Fruit fly (Drosophila melanogaster) whole organism, embryonic: ENCODE results near the gene Chd1.
A peak's percentile ranks its signal among the peaks of the same experiment; 100 is the strongest.

Experiments
- Aef1 ChIP-seq: fragments of 200-800 bp; sonication (Bioruptor generic); IDR thresholded peaks from 3 replicates; pipeline ENCODE4 v1.3.6; 2022; ENCODE audit warnings: missing biosample characterization, missing genetic modification characterization
- Awh ChIP-seq: fragments of 200-800 bp; sonication (Bioruptor generic); IDR thresholded peaks from 2 replicates; pipeline ENCODE4, ENCODE4 v1.3.6; 2022; ENCODE audit warnings: missing biosample characterization, missing genetic modification characterization
- Bgb ChIP-seq: fragments of 200-800 bp; sonication (Bioruptor generic); IDR thresholded peaks from 2 replicates; pipeline ENCODE4 v1.3.6; 2022; ENCODE audit warnings: missing biosample characterization, missing genetic modification characterization; ENCODE audit not compliant: partially characterized antibody
- CG10267 ChIP-seq: fragments of 200-800 bp; sonication (Bioruptor generic); optimal IDR thresholded peaks from 2 replicates; lab custom pipeline; 2018; ENCODE audit warnings: missing biosample characterization, mild to moderate bottlenecking, missing genetic modification characterization, moderate library complexity
- CG10431 ChIP-seq: fragments of 200-800 bp; sonication (Bioruptor generic); optimal IDR thresholded peaks from 3 replicates; lab custom pipeline; 2018; ENCODE audit warnings: missing biosample characterization, mild to moderate bottlenecking, missing genetic modification characterization
- CG12659 ChIP-seq: fragments of 200-800 bp; sonication (Bioruptor generic); optimal IDR thresholded peaks from 3 replicates; lab custom pipeline; 2017; ENCODE audit warnings: mild to moderate bottlenecking, missing biosample characterization, missing genetic modification reagents, missing genetic modification characterization
- CG13287 ChIP-seq: fragments of 200-800 bp; sonication (Bioruptor generic); IDR thresholded peaks from 2 replicates; pipeline ENCODE4 v1.3.6; 2022; ENCODE audit warnings: missing biosample characterization, missing genetic modification characterization; ENCODE audit not compliant: partially characterized antibody
- CG14710 ChIP-seq: fragments of 200-800 bp; sonication (Bioruptor generic); optimal IDR thresholded peaks from 3 replicates; lab custom pipeline; 2019; ENCODE audit warnings: missing biosample characterization, mild to moderate bottlenecking, missing genetic modification characterization, moderate library complexity
- CG15514 ChIP-seq: fragments of 200-800 bp; sonication (Bioruptor generic); optimal IDR thresholded peaks from 3 replicates; lab custom pipeline; 2017; ENCODE audit warnings: missing biosample characterization, missing genetic modification characterization, mild to moderate bottlenecking, moderate library complexity, missing genetic modification reagents
- CG17385 ChIP-seq: fragments of 200-800 bp; sonication (Bioruptor generic); optimal IDR thresholded peaks from 3 replicates; lab custom pipeline; 2018; ENCODE audit warnings: missing biosample characterization, mild to moderate bottlenecking, missing genetic modification characterization
- CG2116 ChIP-seq: fragments of 200-800 bp; sonication (Bioruptor generic); optimal IDR thresholded peaks from 3 replicates; lab custom pipeline; 2018; ENCODE audit warnings: missing biosample characterization, mild to moderate bottlenecking, missing genetic modification characterization
- CG32532 ChIP-seq: fragments of 200-800 bp; sonication (Bioruptor generic); IDR thresholded peaks from 2 replicates; pipeline ENCODE4 v1.3.6; 2022; ENCODE audit warnings: missing biosample characterization, missing genetic modification characterization
- CG33557 ChIP-seq: fragments of 200-800 bp; sonication (Bioruptor generic); optimal IDR thresholded peaks from 2 replicates; lab custom pipeline; 2019; ENCODE audit warnings: missing biosample characterization, mild to moderate bottlenecking, missing genetic modification characterization, moderate library complexity
- CG34422 ChIP-seq: fragments of 200-800 bp; sonication (Bioruptor generic); IDR thresholded peaks from 3 replicates; pipeline ENCODE4 v1.3.6; 2022; ENCODE audit warnings: missing biosample characterization, missing genetic modification characterization
- CG3847 ChIP-seq: fragments of 200-800 bp; sonication (Bioruptor generic); IDR thresholded peaks from 2 replicates; pipeline ENCODE4 v1.3.6; 2022; ENCODE audit warnings: missing biosample characterization, missing genetic modification characterization
- CG42726 ChIP-seq: fragments of 200-800 bp; sonication (Bioruptor generic); IDR thresholded peaks from 2 replicates; pipeline ENCODE4 v1.3.6; 2022; ENCODE audit warnings: missing biosample characterization, missing genetic modification characterization; ENCODE audit not compliant: partially characterized antibody
- CG8359 ChIP-seq: fragments of 200-800 bp; sonication (Bioruptor generic); optimal IDR thresholded peaks from 2 replicates; lab custom pipeline; 2017; ENCODE audit warnings: missing biosample characterization, mild to moderate bottlenecking, missing genetic modification characterization, borderline replicate concordance
- CHES-1-like ChIP-seq: fragments of 200-800 bp; sonication (Bioruptor generic); optimal IDR thresholded peaks from 2 replicates; lab custom pipeline; 2016; ENCODE audit warnings: missing biosample characterization, missing genetic modification characterization
- Dll ChIP-seq: fragments of 200-800 bp; sonication (Bioruptor generic); IDR thresholded peaks from 4 replicates; pipeline ENCODE4 v1.3.6; 2022; ENCODE audit warnings: missing biosample characterization, missing genetic modification characterization; ENCODE audit not compliant: partially characterized antibody
- Dref ChIP-seq: fragments of 200-800 bp; sonication (Bioruptor generic); IDR thresholded peaks from 2 replicates; pipeline ENCODE4 v1.3.6; 2022; ENCODE audit warnings: missing biosample characterization, missing genetic modification characterization
- E2f2 ChIP-seq: fragments of 200-800 bp; sonication (Bioruptor generic); IDR thresholded peaks from 2 replicates; pipeline ENCODE4 v1.3.6; 2022; ENCODE audit warnings: missing biosample characterization, missing genetic modification characterization
- Ets97D ChIP-seq: fragments of 200-800 bp; sonication (Bioruptor generic); optimal IDR thresholded peaks from 3 replicates; lab custom pipeline; 2016; ENCODE audit warnings: missing biosample characterization, missing genetic modification characterization
- HmgZ ChIP-seq: fragments of 200-800 bp; sonication (Bioruptor generic); optimal IDR thresholded peaks from 2 replicates; lab custom pipeline; 2018; ENCODE audit warnings: missing biosample characterization, mild to moderate bottlenecking, missing genetic modification characterization
- Hmx ChIP-seq: fragments of 200-800 bp; sonication (Bioruptor generic); optimal IDR thresholded peaks from 2 replicates; lab custom pipeline; 2016; ENCODE audit warnings: missing biosample characterization, missing genetic modification characterization
- Lpt ChIP-seq: fragments of >200 bp; optimal IDR thresholded peaks from 2 replicates; lab custom pipeline; 2018; ENCODE audit warnings: missing biosample characterization, missing genetic modification characterization
- Med ChIP-seq: fragments of 200-800 bp; sonication (Bioruptor generic); peaks from one replicate; lab custom pipeline; 2016; ENCODE audit warnings: missing biosample characterization, missing genetic modification characterization, mild to moderate bottlenecking, inconsistent platforms, moderate library complexity
- Myb ChIP-seq: fragments of 200-800 bp; sonication (Bioruptor generic); optimal IDR thresholded peaks from 2 replicates; lab custom pipeline; 2016; ENCODE audit warnings: missing biosample characterization, missing genetic modification characterization
- NfI ChIP-seq: fragments of 200-800 bp; sonication (Bioruptor generic); optimal IDR thresholded peaks from 3 replicates; lab custom pipeline; 2018; ENCODE audit warnings: missing biosample characterization, mild to moderate bottlenecking, missing genetic modification characterization, moderate library complexity
- Poxn ChIP-seq: fragments of 200-800 bp; sonication (Bioruptor generic); IDR thresholded peaks from 2 replicates; pipeline ENCODE4 v1.3.6; 2022; ENCODE audit warnings: missing biosample characterization, missing genetic modification characterization
- Sry-δ ChIP-seq: fragments of 200-800 bp; sonication (Bioruptor generic); optimal IDR thresholded peaks from 2 replicates; lab custom pipeline; 2016; ENCODE audit warnings: missing biosample characterization, missing genetic modification characterization
- Stat92E ChIP-seq, 3 experiments: fragments of >200 bp in 2 of 3; fragments of 200-800 bp in 1 of 3; sonication (Bioruptor generic) in 1 of 3; optimal IDR thresholded peaks; 2 replicates each; lab custom pipeline; 2017 to 2019; ENCODE audit warnings: missing biosample characterization in 3 of 3, missing genetic modification characterization in 3 of 3, mild to moderate bottlenecking in 1 of 3, moderate library complexity in 1 of 3
- Xrp1 ChIP-seq: fragments of 200-800 bp; sonication (Bioruptor generic); IDR thresholded peaks from 2 replicates; pipeline ENCODE4 v1.3.6; 2022; ENCODE audit warnings: missing biosample characterization, missing genetic modification characterization
- ash1 ChIP-seq: fragments of 200-800 bp; sonication (Bioruptor generic); optimal IDR thresholded peaks from 2 replicates; lab custom pipeline; 2018; ENCODE audit warnings: missing biosample characterization, mild to moderate bottlenecking, missing genetic modification characterization
- bbx ChIP-seq: fragments of 200-800 bp; sonication (Bioruptor generic); IDR thresholded peaks from 2 replicates; pipeline ENCODE4 v1.3.6; 2022; ENCODE audit warnings: missing biosample characterization, missing genetic modification characterization; ENCODE audit not compliant: partially characterized antibody
- ci ChIP-seq: fragments of 200-800 bp; sonication (Bioruptor generic); IDR thresholded peaks from 3 replicates; pipeline ENCODE4 v1.3.6; 2022; ENCODE audit warnings: missing biosample characterization, missing genetic modification characterization
- dmrt11E ChIP-seq: fragments of 200-800 bp; sonication (Bioruptor generic); optimal IDR thresholded peaks from 3 replicates; lab custom pipeline; 2018; ENCODE audit warnings: missing biosample characterization, mild to moderate bottlenecking, missing genetic modification characterization, moderate library complexity
- gcm2 ChIP-seq: fragments of 200-800 bp; sonication (Bioruptor generic); optimal IDR thresholded peaks from 2 replicates; lab custom pipeline; 2016; ENCODE audit warnings: missing biosample characterization, missing genetic modification characterization
- grn ChIP-seq: fragments of 200-800 bp; sonication (Bioruptor generic); optimal IDR thresholded peaks from 3 replicates; lab custom pipeline; 2017; ENCODE audit warnings: missing biosample characterization, missing genetic modification characterization
- hbn ChIP-seq: fragments of 200-800 bp; sonication (Bioruptor generic); IDR thresholded peaks from 2 replicates; pipeline ENCODE4 v1.3.6; 2022; ENCODE audit warnings: missing biosample characterization, missing genetic modification characterization; ENCODE audit not compliant: partially characterized antibody
- klu ChIP-seq: fragments of 200-800 bp; sonication (Bioruptor generic); IDR thresholded peaks from 2 replicates; pipeline ENCODE4 v1.3.6; 2022; ENCODE audit warnings: missing biosample characterization, missing genetic modification characterization
- lilli ChIP-seq: fragments of 200-800 bp; sonication (Bioruptor generic); optimal IDR thresholded peaks from 3 replicates; lab custom pipeline; 2016; ENCODE audit warnings: missing biosample characterization, missing genetic modification characterization
- onecut ChIP-seq: fragments of 200-800 bp; sonication (Bioruptor generic); IDR thresholded peaks from 2 replicates; pipeline ENCODE4 v1.3.6; 2022; ENCODE audit warnings: missing biosample characterization, missing genetic modification characterization
- pfk ChIP-seq: fragments of 200-800 bp; sonication (Bioruptor generic); optimal IDR thresholded peaks from 2 replicates; lab custom pipeline; 2018; ENCODE audit warnings: missing biosample characterization, mild to moderate bottlenecking, missing genetic modification characterization, moderate library complexity
- phol ChIP-seq: fragments of 200-800 bp; sonication (Bioruptor generic); optimal IDR thresholded peaks from 3 replicates; lab custom pipeline; 2018; ENCODE audit warnings: missing biosample characterization, mild to moderate bottlenecking, missing genetic modification characterization, moderate library complexity
- pzg ChIP-seq: fragments of 200-800 bp; sonication (Bioruptor generic); optimal IDR thresholded peaks from 3 replicates; lab custom pipeline; 2018; ENCODE audit warnings: missing biosample characterization, mild to moderate bottlenecking, missing genetic modification characterization, moderate library complexity
- slbo ChIP-seq: fragments of 200-800 bp; sonication (Bioruptor generic); IDR thresholded peaks from 2 replicates; pipeline ENCODE4 v1.3.6; 2022; ENCODE audit warnings: missing biosample characterization, missing genetic modification characterization
- stwl ChIP-seq: fragments of 200-800 bp; sonication (Bioruptor generic); optimal IDR thresholded peaks from 3 replicates; lab custom pipeline; 2018; ENCODE audit warnings: missing biosample characterization, mild to moderate bottlenecking, missing genetic modification characterization, moderate library complexity
- trem ChIP-seq: fragments of 200-800 bp; optimal IDR thresholded peaks from 3 replicates; lab custom pipeline; 2019; ENCODE audit warnings: missing biosample characterization, mild to moderate bottlenecking, missing genetic modification characterization, moderate library complexity
- twi ChIP-seq: fragments of 200-800 bp; optimal IDR thresholded peaks from 2 replicates; lab custom pipeline; 2019; ENCODE audit warnings: missing biosample characterization, mild to moderate bottlenecking, missing genetic modification characterization, moderate library complexity

Chd1 gene

DNA sequence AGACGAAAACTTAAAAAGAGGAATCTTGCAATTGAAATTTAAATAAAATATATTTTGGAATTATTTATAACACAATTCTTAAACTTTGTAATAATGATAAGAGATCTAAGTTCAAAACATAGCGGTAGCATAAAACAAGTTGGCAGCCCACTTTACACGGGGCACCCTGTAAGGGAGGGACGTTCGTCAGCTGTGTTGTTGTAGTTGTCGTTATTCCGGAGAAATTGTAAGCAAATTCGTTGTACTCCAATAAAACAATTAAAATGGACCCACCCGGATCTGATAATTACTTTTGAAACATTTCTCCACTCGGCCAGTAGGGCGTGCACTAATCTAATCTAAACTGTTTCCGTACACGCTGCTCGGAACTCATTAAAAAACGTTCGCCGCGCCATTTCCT is 42.8 kb upstream of the Chd1 start, which contains the start of gene GABPI (continued):
- peak; percentile 1 for TF ChIP-seq pfk
- peak; percentile 99 for TF ChIP-seq trem (tag; lab: Kevin White, UChicago)
- peak; percentile 93 for TF ChIP-seq E2f2 (GFP tag; lab: Robert Waterston, UW)
- peak; percentile 4 for TF ChIP-seq phol (tag; lab: Kevin White, UChicago)
- peak; percentile 52 for TF ChIP-seq Med (GFP tag; lab: Kevin White, UChicago)
- TF ChIP-seq Stat92E (GFP tag; optimal IDR thresholded peaks at IDR 0.05; lab: Kevin White, UChicago), result peak in 1 of 3 experiments; percentile 55
- TF ChIP-seq CG34422 (GFP tag; lab: Robert Waterston, UW), result peak; percentile 76; the same call in 2 of the 3 replicates
- peak; percentile 43 for TF ChIP-seq CG17385 (GFP tag; lab: Kevin White, UChicago)
- peak; percentile 56 for TF ChIP-seq pzg
- TF ChIP-seq Lpt (GFP tag; lab: Kevin White, UChicago), result no peak
- peak; percentile 18 for TF ChIP-seq CG2116 (GFP tag; lab: Kevin White, UChicago)
- peak; percentile 3 for TF ChIP-seq Sry-δ
- no peak for TF ChIP-seq klu (GFP tag; lab: Robert Waterston, UW)
- 0 out of 2 replicates have a peak, but pooled peaks have one; percentile 18 for TF ChIP-seq hbn (GFP tag; lab: Robert Waterston, UW)
- TF ChIP-seq Myb (GFP tag; lab: Kevin White, UChicago), result peak; percentile 63
- peak; percentile 59 for TF ChIP-seq NfI (GFP tag; lab: Kevin White, UChicago)
- TF ChIP-seq CG12659 (GFP tag; lab: Kevin White, UChicago), result peak; percentile 24
- peak; percentile 22 for TF ChIP-seq CG10267 (tag; lab: Kevin White, UChicago)
- peak; percentile 38 for TF ChIP-seq CG10431 (GFP tag; lab: Kevin White, UChicago)
- peak; percentile 21 for TF ChIP-seq CG33557 (GFP tag; lab: Kevin White, UChicago)
- TF ChIP-seq CG8359, result no peak
- TF ChIP-seq lilli, result peak; percentile 18
- TF ChIP-seq Bgb (GFP tag; lab: Robert Waterston, UW), result peak; percentile 15; the same call in 1 of the 2 replicates
- TF ChIP-seq CG15514 (GFP tag; lab: Kevin White, UChicago), result peak; percentile 32
- TF ChIP-seq HmgZ (tag; lab: Kevin White, UChicago), result peak; percentile 55
- no peak for TF ChIP-seq twi (tag; lab: Kevin White, UChicago)
- TF ChIP-seq Aef1, result peak; percentile 46; the same call in 1 of the 3 replicates
- peak; percentile 76 for TF ChIP-seq ci
- peak; percentile 44; the same call in 1 of the 2 replicates for TF ChIP-seq CG32532 (GFP tag; lab: Robert Waterston, UW)
- no peak for TF ChIP-seq dmrt11E (tag; lab: Kevin White, UChicago)
- no peak for TF ChIP-seq ash1 (GFP tag; lab: Kevin White, UChicago)
- TF ChIP-seq Dll (GFP tag; lab: Robert Waterston, UW), result no peak
- peak; percentile 54 for TF ChIP-seq stwl (tag; lab: Kevin White, UChicago)
- TF ChIP-seq Ets97D (GFP tag; lab: Kevin White, UChicago), result peak; percentile 24
- TF ChIP-seq bbx (GFP tag; lab: Robert Waterston, UW), result 0 out of 2 replicates have a peak, but pooled peaks have one; percentile 12
- TF ChIP-seq onecut (GFP tag; lab: Robert Waterston, UW), result peak; percentile 67
- TF ChIP-seq Awh (GFP tag; lab: Robert Waterston, UW), result no peak
- TF ChIP-seq grn, result peak; percentile 93
- peak; percentile 9 for TF ChIP-seq CG14710 (tag; lab: Kevin White, UChicago)
- TF ChIP-seq gcm2, result no peak
- TF ChIP-seq slbo, result no peak
- no peak for TF ChIP-seq Hmx
- TF ChIP-seq CG3847 (GFP tag; lab: Robert Waterston, UW), result peak; percentile 67
- TF ChIP-seq Xrp1 (GFP tag; lab: Robert Waterston, UW), result 0 out of 2 replicates have a peak, but pooled peaks have one; percentile 13
- peak; percentile 6 for TF ChIP-seq CHES-1-like (GFP tag; lab: Kevin White, UChicago)
- TF ChIP-seq CG42726 (GFP tag; lab: Robert Waterston, UW), result peak; percentile 63; the same call in 1 of the 2 replicates
- no peak for TF ChIP-seq Poxn (GFP tag; lab: Robert Waterston, UW)
- peak; percentile 37 for TF ChIP-seq Dref (GFP tag; lab: Robert Waterston, UW)
- peak; percentile 35; the same call in 1 of the 2 replicates for TF ChIP-seq CG13287 (GFP tag; lab: Robert Waterston, UW)
